Worm (Caenorhabditis elegans) whole organism, early embryonic: ENCODE results near the gene F31A3.5.
"Not testable (repeated sequence)": the region's sequence is repeated elsewhere in the genome, so short reads cannot be mapped to it uniquely, and the experiment has no call there.

Source experiments
- B0310.2 ChIP-seq: sonication (generic microtip); optimal IDR thresholded peaks from 2 replicates; lab custom pipeline; 2016; ENCODE audit warnings: mild to moderate bottlenecking, missing genetic modification characterization, missing compliant biosample characterization
- F13C5.2 ChIP-seq: sonication (generic microtip); optimal IDR thresholded peaks from 2 replicates; lab custom pipeline; 2017; ENCODE audit warnings: mild to moderate bottlenecking, missing genetic modification characterization, inconsistent platforms, missing compliant biosample characterization
- aly-1 ChIP-seq: sonication (generic microtip); optimal IDR thresholded peaks from 2 replicates; lab custom pipeline; 2016; ENCODE audit warnings: missing genetic modification characterization, missing compliant biosample characterization
- ama-1 ChIP-seq: fragments of 150-350 bp; optimal IDR thresholded peaks from 2 replicates; lab custom pipeline; 2014
- ceh-13 ChIP-seq: fragments of 200-800 bp; sonication (Bioruptor generic); optimal IDR thresholded peaks from 2 replicates; lab custom pipeline; 2018; ENCODE audit warnings: mild to moderate bottlenecking, missing genetic modification characterization, missing compliant biosample characterization
- ceh-36 ChIP-seq: sonication (generic microtip); optimal IDR thresholded peaks from 2 replicates; lab custom pipeline; 2016; ENCODE audit warnings: missing genetic modification characterization, inconsistent platforms, missing compliant biosample characterization
- ets-7 ChIP-seq: sonication (generic microtip); optimal IDR thresholded peaks from 2 replicates; lab custom pipeline; 2016; ENCODE audit warnings: missing genotype, missing genetic modification characterization, missing compliant biosample characterization
- flt-1 ChIP-seq: fragments of 200-800 bp; sonication (Bioruptor generic); IDR thresholded peaks from 2 replicates; pipeline ENCODE4 v1.3.6; 2022; ENCODE audit warnings: missing genetic modification characterization, missing compliant biosample characterization
- hmbx-1 ChIP-seq: sonication (generic microtip); optimal IDR thresholded peaks from 2 replicates; lab custom pipeline; 2016; ENCODE audit warnings: mild to moderate bottlenecking, missing genetic modification characterization, missing compliant biosample characterization
- hmg-4 ChIP-seq: fragments of 200-800 bp; sonication (Bioruptor generic); optimal IDR thresholded peaks from 2 replicates; lab custom pipeline; 2018; ENCODE audit warnings: mild to moderate bottlenecking, missing genetic modification characterization, missing compliant biosample characterization
- hnd-1 ChIP-seq: sonication (generic microtip); optimal IDR thresholded peaks from 2 replicates; lab custom pipeline; 2016; ENCODE audit warnings: missing genetic modification characterization, missing compliant biosample characterization
- pes-1 ChIP-seq: fragments of 200-800 bp; sonication (Bioruptor generic); IDR thresholded peaks from 2 replicates; pipeline ENCODE4 v1.3.6; 2022; ENCODE audit warnings: missing genetic modification reagents, missing genetic modification characterization, missing compliant biosample characterization
- scrt-1 ChIP-seq: fragments of 200-800 bp; sonication (Bioruptor generic); IDR thresholded peaks from 2 replicates; pipeline ENCODE4 v1.3.6; 2022; ENCODE audit warnings: missing genetic modification characterization, missing compliant biosample characterization
- sea-1 ChIP-seq: fragments of 200-800 bp; sonication (Bioruptor generic); conservative IDR thresholded peaks from 2 replicates; pipeline ENCODE4 v1.3.6; 2022; ENCODE audit warnings: missing genetic modification characterization, missing compliant biosample characterization
- tbx-11 ChIP-seq: fragments of 200-800 bp; sonication (Bioruptor generic); IDR thresholded peaks from 2 replicates; pipeline ENCODE4 v1.3.6; 2022; ENCODE audit warnings: missing genetic modification characterization, missing compliant biosample characterization
- tbx-37 ChIP-seq: fragments of 200-800 bp; sonication (Bioruptor generic); conservative IDR thresholded peaks from 2 replicates; pipeline ENCODE4 v1.3.6; 2022; ENCODE audit warnings: missing genetic modification reagents, missing genetic modification characterization, missing compliant biosample characterization
- tra-4 ChIP-seq: sonication (generic microtip); optimal IDR thresholded peaks from 2 replicates; lab custom pipeline; 2017; ENCODE audit warnings: missing genetic modification characterization, missing compliant biosample characterization

F31A3.5 gene

ce11 chrX:17598712-17599111 lies 35.3 kb upstream of the F31A3.5 start:
- TF ChIP-seq ets-7 (tag; lab: Kevin White, UChicago) (no peak), flt-1 (GFP tag; lab: Robert Waterston, UW) (no peak), aly-1 (no peak), ceh-13 (GFP tag; lab: Kevin White, UChicago) (no peak)

ce11 chrX:17579779-17580178 lies 16.4 kb upstream of the F31A3.5 start, which contains the start of gene frpr-7:
Gene frpr-7, minus strand, starts transcription at chrX:17579879.
- TF ChIP-seq ama-1 (lab: Kevin White, UChicago) (no peak), hmbx-1 (tag; lab: Kevin White, UChicago) (no peak), scrt-1 (no peak), F13C5.2 (no peak), hnd-1 (tag; lab: Kevin White, UChicago) (no peak), pes-1 (GFP tag; lab: Robert Waterston, UW) (no peak), tra-4 (tag; lab: Kevin White, UChicago) (no peak), aly-1 (no peak), tbx-37 (GFP tag; lab: Robert Waterston, UW) (no peak), B0310.2 (tag; lab: Kevin White, UChicago) (no peak), flt-1 (GFP tag; lab: Robert Waterston, UW) (no peak), ets-7 (tag; lab: Kevin White, UChicago) (no peak), sea-1 (GFP tag; lab: Robert Waterston, UW) (no peak), hmg-4 (GFP tag; lab: Kevin White, UChicago) (no peak), ceh-13 (GFP tag; lab: Kevin White, UChicago) (no peak), ceh-36 (tag; lab: Kevin White, UChicago) (no peak)

- TF ChIP-seq tra-4 (tag; lab: Kevin White, UChicago); B0310.2 (tag; lab: Kevin White, UChicago); hmg-4 (GFP tag; lab: Kevin White, UChicago): not testable (repeated sequence)
These were observed 15.6 kb upstream of the F31A3.5 start, which contains the start of gene F39B3.3 for ce11 chrX:17579011-17579410. Gene F39B3.3, minus strand, starts transcription at chrX:17579111.

- no peak for TF ChIP-seq ceh-36 (tag; lab: Kevin White, UChicago)
- TF ChIP-seq sea-1 (GFP tag; lab: Robert Waterston, UW), result no peak
- TF ChIP-seq tbx-37 (GFP tag; lab: Robert Waterston, UW), result no peak
- no peak for TF ChIP-seq tra-4 (tag; lab: Kevin White, UChicago)
- no peak for TF ChIP-seq pes-1 (GFP tag; lab: Robert Waterston, UW)
- no peak for TF ChIP-seq ama-1 (lab: Kevin White, UChicago)
- TF ChIP-seq hnd-1 (tag; lab: Kevin White, UChicago), result no peak
- TF ChIP-seq scrt-1, result no peak
- no peak for TF ChIP-seq hmbx-1 (tag; lab: Kevin White, UChicago)
- no peak for TF ChIP-seq F13C5.2
- TF ChIP-seq ets-7 (tag; lab: Kevin White, UChicago), result no peak
- TF ChIP-seq flt-1 (GFP tag; lab: Robert Waterston, UW), result no peak
- TF ChIP-seq aly-1, result no peak
- no peak for TF ChIP-seq B0310.2 (tag; lab: Kevin White, UChicago)
- no peak for TF ChIP-seq hmg-4 (GFP tag; lab: Kevin White, UChicago)
These were observed 4.0 kb upstream of the F31A3.5 start, which contains the start of gene F39B3.7 for ce11 chrX:17567378-17567777. Gene F39B3.7, minus strand, starts transcription at chrX:17567478.

- peak; percentile 54 for TF ChIP-seq hmg-4 (GFP tag; lab: Kevin White, UChicago)
- TF ChIP-seq aly-1, result no peak
- TF ChIP-seq F13C5.2, result peak; percentile 8
- TF ChIP-seq hnd-1 (tag; lab: Kevin White, UChicago), result no peak
These were observed 1.2 kb downstream of the F31A3.5 start for ce11 chrX:17562195-17562594.

- TF ChIP-seq hmg-4 (GFP tag; lab: Kevin White, UChicago) (no peak), pes-1 (GFP tag; lab: Robert Waterston, UW) (no peak), sea-1 (GFP tag; lab: Robert Waterston, UW) (no peak), tbx-37 (GFP tag; lab: Robert Waterston, UW) (no peak), F13C5.2 (no peak), scrt-1 (no peak), ceh-13 (GFP tag; lab: Kevin White, UChicago) (no peak), B0310.2 (tag; lab: Kevin White, UChicago) (no peak), ceh-36 (tag; lab: Kevin White, UChicago) (no peak), hnd-1 (tag; lab: Kevin White, UChicago) (no peak), flt-1 (GFP tag; lab: Robert Waterston, UW) (no peak), ama-1 (lab: Kevin White, UChicago) (no peak), tra-4 (tag; lab: Kevin White, UChicago) (no peak), aly-1 (no peak), hmbx-1 (tag; lab: Kevin White, UChicago) (no peak), tbx-11 (GFP tag; lab: Robert Waterston, UW) (no peak), ets-7 (tag; lab: Kevin White, UChicago) (no peak)
These were observed 9.6 kb downstream of the F31A3.5 start for ce11 chrX:17553772-17554171.

- not testable (repeated sequence) for TF ChIP-seq hnd-1, ets-7, hmbx-1 (tag; lab: Kevin White, UChicago)
These were observed 12.7 kb downstream of the F31A3.5 start, which contains the start of gene hlh-28 for ce11 chrX:17550755-17551154. Gene hlh-28, plus strand, starts transcription at chrX:17551055.

- not testable (repeated sequence) for TF ChIP-seq aly-1; hmg-4 (GFP tag; lab: Kevin White, UChicago); flt-1 (GFP tag; lab: Robert Waterston, UW)
These were observed 14.9 kb downstream of the F31A3.5 start, which contains the start of gene hlh-29 for ce11 chrX:17548539-17548938. Gene hlh-29, minus strand, starts transcription at chrX:17548639.
